Fruit fly (Drosophila melanogaster) whole organism, pupa: ENCODE data around the gene CG13068.

Source experiments
- CG10348 ChIP-seq: fragments of 200-800 bp; sonication (Bioruptor generic); IDR thresholded peaks from 2 replicates; pipeline ENCODE4 v1.3.6; 2022; ENCODE audit warnings: missing biosample characterization, missing genetic modification characterization
- CG12605 ChIP-seq: fragments of 200-800 bp; sonication (Bioruptor generic); IDR thresholded peaks from 2 replicates; pipeline ENCODE4 v1.3.6; 2022; ENCODE audit warnings: missing biosample characterization, missing genetic modification characterization
- CG13204 ChIP-seq: fragments of 200-800 bp; sonication (Bioruptor generic); optimal IDR thresholded peaks from 2 replicates; lab custom pipeline; 2018; ENCODE audit warnings: missing biosample characterization, mild to moderate bottlenecking, missing genetic modification characterization, moderate library complexity
- CG14655 ChIP-seq: fragments of 200-800 bp; sonication (Bioruptor generic); optimal IDR thresholded peaks from 3 replicates; lab custom pipeline; 2017; ENCODE audit warnings: mild to moderate bottlenecking, missing biosample characterization, missing genetic modification reagents, missing genetic modification characterization
- CG15710 ChIP-seq: fragments of 200-800 bp; sonication (Bioruptor generic); optimal IDR thresholded peaks from 2 replicates; lab custom pipeline; 2018; ENCODE audit warnings: missing biosample characterization, mild to moderate bottlenecking, missing genetic modification characterization, moderate library complexity
- CG17806 ChIP-seq: fragments of 200-800 bp; sonication (Bioruptor generic); optimal IDR thresholded peaks from 2 replicates; lab custom pipeline; 2018; ENCODE audit warnings: missing biosample characterization, mild to moderate bottlenecking, missing genetic modification characterization, moderate library complexity
- CG32121 ChIP-seq: fragments of 200-800 bp; sonication (Bioruptor generic); IDR thresholded peaks from 2 replicates; pipeline ENCODE4 v1.3.6; 2022; ENCODE audit warnings: missing biosample characterization, missing genetic modification characterization
- CG34367 ChIP-seq: fragments of 200-800 bp; sonication (Bioruptor generic); optimal IDR thresholded peaks from 2 replicates; lab custom pipeline; 2018; ENCODE audit warnings: missing biosample characterization, mild to moderate bottlenecking, missing genetic modification characterization
- CG4496 ChIP-seq: fragments of 200-800 bp; sonication (Bioruptor generic); IDR thresholded peaks from 3 replicates; pipeline ENCODE4 v1.3.6; 2022; ENCODE audit warnings: missing biosample characterization, missing genetic modification characterization
- CG8159 ChIP-seq: fragments of 200-800 bp; sonication (Bioruptor generic); optimal IDR thresholded peaks from 3 replicates; lab custom pipeline; 2018; ENCODE audit warnings: missing biosample characterization, mild to moderate bottlenecking, missing genetic modification characterization, moderate library complexity
- CG8301 ChIP-seq: fragments of 200-800 bp; sonication (Bioruptor generic); optimal IDR thresholded peaks from 2 replicates; lab custom pipeline; 2018; ENCODE audit warnings: missing biosample characterization, mild to moderate bottlenecking, missing genetic modification characterization
- CG9948 ChIP-seq: fragments of 200-800 bp; sonication (Bioruptor generic); optimal IDR thresholded peaks from 2 replicates; lab custom pipeline; 2018; ENCODE audit warnings: missing biosample characterization, mild to moderate bottlenecking, missing genetic modification characterization, moderate library complexity
- D1 ChIP-seq: fragments of 200-800 bp; sonication (Bioruptor generic); optimal IDR thresholded peaks from 2 replicates; lab custom pipeline; 2018; ENCODE audit warnings: missing biosample characterization, mild to moderate bottlenecking, missing genetic modification characterization, moderate library complexity
- EcR ChIP-seq: fragments of 200-800 bp; sonication (Bioruptor generic); optimal IDR thresholded peaks from 3 replicates; lab custom pipeline; 2019; ENCODE audit warnings: missing biosample characterization, missing genetic modification characterization, mild to moderate bottlenecking, moderate library complexity, missing genetic modification reagents
- Ets98B ChIP-seq: fragments of 200-800 bp; sonication (Bioruptor generic); IDR thresholded peaks from 2 replicates; pipeline ENCODE4 v1.3.6; 2022; ENCODE audit warnings: missing biosample characterization, missing genetic modification characterization
- Pif1A ChIP-seq: fragments of 200-800 bp; sonication (Bioruptor generic); optimal IDR thresholded peaks from 3 replicates; lab custom pipeline; 2016; ENCODE audit warnings: missing biosample characterization, missing genetic modification characterization
- Pif1B ChIP-seq: fragments of 200-800 bp; sonication (Bioruptor generic); optimal IDR thresholded peaks from 3 replicates; lab custom pipeline; 2016; ENCODE audit warnings: missing biosample characterization, missing genetic modification characterization
- Snoo ChIP-seq: fragments of 200-800 bp; sonication (Bioruptor generic); optimal IDR thresholded peaks from 3 replicates; lab custom pipeline; 2017; ENCODE audit warnings: missing biosample characterization, mild to moderate bottlenecking, missing genetic modification characterization, inconsistent platforms
- fd96Ca ChIP-seq: fragments of 200-800 bp; sonication (Bioruptor generic); IDR thresholded peaks from 3 replicates; pipeline ENCODE4 v1.3.6; 2022; ENCODE audit warnings: missing biosample characterization, missing genetic modification characterization
- gl ChIP-seq: fragments of 200-800 bp; sonication (Bioruptor generic); optimal IDR thresholded peaks from 2 replicates; lab custom pipeline; 2018; ENCODE audit warnings: missing biosample characterization, mild to moderate bottlenecking, missing genetic modification characterization
- rn ChIP-seq: fragments of 200-800 bp; sonication (Bioruptor generic); IDR thresholded peaks from 2 replicates; pipeline ENCODE4 v1.3.6; 2022; ENCODE audit warnings: missing biosample characterization, missing genetic modification characterization

Gene CG13068

dm6 chr3L:16309972-16310371 lies 40.8 kb downstream of the CG13068 start:
- TF ChIP-seq rn (GFP tag; lab: Robert Waterston, UW) (peak; percentile 42; the same call in 1 of the 2 replicates), CG17806 (tag; lab: Kevin White, UChicago) (peak; percentile 9), CG8301 (peak; percentile 74), D1 (tag; lab: Kevin White, UChicago) (no peak), CG13204 (GFP tag; lab: Kevin White, UChicago) (no peak), Ets98B (GFP tag; lab: Robert Waterston, UW) (peak; percentile 84), fd96Ca (GFP tag; lab: Robert Waterston, UW) (peak; percentile 89), CG14655 (GFP tag; lab: Kevin White, UChicago) (peak; percentile 78), Pif1B (GFP tag; lab: Kevin White, UChicago) (no peak), Pif1A (peak; percentile 13), CG10348 (peak; percentile 51), CG32121 (peak; percentile 48; the same call in 1 of the 2 replicates), CG4496 (GFP tag; lab: Robert Waterston, UW) (peak; percentile 86)

- TF ChIP-seq CG10348 (no peak), CG32121 (0 out of 2 replicates have a peak, but pooled peaks have one; percentile 21), CG15710 (no peak), CG8301 (no peak)
Observed at dm6 chr3L:16313985-16314384, 44.8 kb downstream of the CG13068 start, which contains the start of gene CG13062. Gene CG13062 (plus strand): TSS chr3L:16314285.

- TF ChIP-seq D1 (tag; lab: Kevin White, UChicago): no peak
- no peak for TF ChIP-seq CG34367
- no peak for TF ChIP-seq CG14655 (GFP tag; lab: Kevin White, UChicago)
- TF ChIP-seq CG17806 (tag; lab: Kevin White, UChicago): no peak
- TF ChIP-seq CG13204 (GFP tag; lab: Kevin White, UChicago): no peak
- TF ChIP-seq fd96Ca (GFP tag; lab: Robert Waterston, UW): no peak
- TF ChIP-seq CG32121: no peak
- TF ChIP-seq Pif1B (GFP tag; lab: Kevin White, UChicago): no peak
- TF ChIP-seq Pif1A: no peak
- no peak for TF ChIP-seq CG8159 (tag; lab: Kevin White, UChicago)
- no peak for TF ChIP-seq Snoo (tag; lab: Kevin White, UChicago)
- no peak for TF ChIP-seq gl (tag; lab: Kevin White, UChicago)
- TF ChIP-seq rn (GFP tag; lab: Robert Waterston, UW): no peak
- no peak for TF ChIP-seq CG8301
- no peak for TF ChIP-seq CG15710
- TF ChIP-seq Ets98B (GFP tag; lab: Robert Waterston, UW): no peak
- TF ChIP-seq CG4496 (GFP tag; lab: Robert Waterston, UW): no peak
- TF ChIP-seq CG9948: no peak
Observed at dm6 chr3L:16317724-16318123, 48.5 kb downstream of the CG13068 start, which contains the start of gene Nplp3. Gene Nplp3 (plus strand): TSS chr3L:16318024.

dm6 chr3L:16319399-16319906 lies 50.3 kb downstream of the CG13068 start, which contains the start of the genes CG13041 and CG13060:
Gene CG13041 (minus strand): TSS chr3L:16319526.
Gene CG13060 (plus strand): TSS chr3L:16319856.
- TF ChIP-seq CG4496 (GFP tag; lab: Robert Waterston, UW): no peak
- TF ChIP-seq CG12605: no peak
- no peak for TF ChIP-seq CG8159 (tag; lab: Kevin White, UChicago)
- no peak for TF ChIP-seq CG13204 (GFP tag; lab: Kevin White, UChicago)
- TF ChIP-seq EcR: no peak
- TF ChIP-seq CG34367: no peak
- no peak for TF ChIP-seq Snoo (tag; lab: Kevin White, UChicago)
- TF ChIP-seq CG17806 (tag; lab: Kevin White, UChicago): no peak
- no peak for TF ChIP-seq CG32121
- no peak for TF ChIP-seq fd96Ca (GFP tag; lab: Robert Waterston, UW)
- no peak for TF ChIP-seq CG14655 (GFP tag; lab: Kevin White, UChicago)
- TF ChIP-seq CG15710: no peak
- TF ChIP-seq rn (GFP tag; lab: Robert Waterston, UW): no peak
